Worm (Caenorhabditis elegans) whole organism, L3 larva: ENCODE data around the gene T16H12.2.
"Not testable (repeated sequence)": the region's sequence is repeated elsewhere in the genome, so short reads cannot be mapped to it uniquely, and the experiment has no call there.

ENCODE experiments used
- ama-1 ChIP-seq: fragments of 150-350 bp; optimal IDR thresholded peaks from 2 replicates; lab custom pipeline; 2018
- ceh-28 ChIP-seq: fragments of 150-350 bp; optimal IDR thresholded peaks from 2 replicates; lab custom pipeline; 2014; ENCODE audit warnings: missing biosample characterization, missing genetic modification reagents, missing genetic modification characterization
- elt-1 ChIP-seq: fragments of 150-350 bp; optimal IDR thresholded peaks from 2 replicates; lab custom pipeline; 2014; ENCODE audit warnings: missing biosample characterization, missing genetic modification characterization
- elt-2 ChIP-seq: sonication (generic microtip); optimal IDR thresholded peaks from 2 replicates; lab custom pipeline; 2016; ENCODE audit warnings: missing genetic modification reagents, mild to moderate bottlenecking, missing genetic modification characterization, missing compliant biosample characterization
- fkh-10 ChIP-seq: sonication (generic microtip); optimal IDR thresholded peaks from 2 replicates; lab custom pipeline; 2017; ENCODE audit warnings: missing biosample characterization, missing genetic modification reagents, missing genetic modification characterization
- fos-1 ChIP-seq: fragments of 150-350 bp; optimal IDR thresholded peaks from 2 replicates; lab custom pipeline; 2014; ENCODE audit warnings: missing biosample characterization, missing genetic modification characterization
- nhr-77 ChIP-seq: fragments of 150-350 bp; optimal IDR thresholded peaks from 2 replicates; lab custom pipeline; 2014; ENCODE audit warnings: missing biosample characterization, missing genetic modification characterization
- pha-4 ChIP-seq: fragments of 150-350 bp; optimal IDR thresholded peaks from 2 replicates; lab custom pipeline; 2014; ENCODE audit warnings: missing biosample characterization, missing genetic modification reagents, missing genetic modification characterization
- snpc-4 ChIP-seq: fragments of 150-350 bp; optimal IDR thresholded peaks from 2 replicates; lab custom pipeline; 2014; ENCODE audit warnings: missing biosample characterization, missing genetic modification characterization
- tbx-2 ChIP-seq: sonication (generic microtip); optimal IDR thresholded peaks from 2 replicates; lab custom pipeline; 2016; ENCODE audit warnings: mild to moderate bottlenecking, missing genetic modification characterization, missing compliant biosample characterization
- unc-62 ChIP-seq: fragments of 150-350 bp; sonication (generic microtip); optimal IDR thresholded peaks from 4 replicates; lab custom pipeline; 2014; ENCODE audit warnings: missing biosample characterization, missing genetic modification reagents, missing genetic modification characterization
- zag-1 ChIP-seq: fragments of 150-350 bp; optimal IDR thresholded peaks from 2 replicates; lab custom pipeline; 2014; ENCODE audit warnings: missing biosample characterization, missing genetic modification characterization
- ztf-4 ChIP-seq: fragments of 150-350 bp; optimal IDR thresholded peaks from 2 replicates; lab custom pipeline; 2014; ENCODE audit warnings: missing biosample characterization, missing genetic modification characterization

ce11 chrIII:10050321-10050720, 35.8 kb upstream of the T16H12.2 start, which contains the start of gene T16G12.3:
- not testable (repeated sequence) for TF ChIP-seq fos-1 (tag; lab: Kevin White, UChicago); ama-1 (lab: Kevin White, UChicago); unc-62 (GFP tag; lab: Kevin White, UChicago); pha-4 (tag; lab: Kevin White, UChicago); nhr-77; snpc-4; elt-2 (tag; lab: Kevin White, UChicago); ceh-28 (tag; lab: Kevin White, UChicago); fkh-10 (GFP tag; lab: Kevin White, UChicago); elt-1 (tag; lab: Kevin White, UChicago); ztf-4 (tag; lab: Kevin White, UChicago); zag-1 (tag; lab: Kevin White, UChicago); tbx-2
